Worm (Caenorhabditis elegans) whole organism, midembryonic: Measurements from ENCODE around the gene atl-1.

ENCODE experiments used
- T22C8.4 ChIP-seq: fragments of 200-800 bp; sonication (Bioruptor generic); IDR thresholded peaks from 2 replicates; pipeline ENCODE4 v1.3.6; 2022; ENCODE audit warnings: missing genetic modification characterization, missing compliant biosample characterization
- cog-1 ChIP-seq: sonication (generic microtip); optimal IDR thresholded peaks from 2 replicates; lab custom pipeline; 2016; ENCODE audit warnings: missing genetic modification characterization, missing compliant biosample characterization
- flt-1 ChIP-seq: fragments of 200-800 bp; sonication (Bioruptor generic); IDR thresholded peaks from 2 replicates; pipeline ENCODE4 v1.3.6; 2022; ENCODE audit warnings: missing genetic modification characterization, missing compliant biosample characterization
- klf-2 ChIP-seq: fragments of 200-800 bp; sonication (Bioruptor generic); conservative IDR thresholded peaks from 2 replicates; pipeline ENCODE4 v1.3.6; 2022; ENCODE audit warnings: missing genetic modification reagents, missing genetic modification characterization, missing compliant biosample characterization
- med-1 ChIP-seq: sonication (generic microtip); optimal IDR thresholded peaks from 2 replicates; lab custom pipeline; 2017; ENCODE audit warnings: missing genetic modification characterization, mild to moderate bottlenecking, missing compliant biosample characterization, antibody characterized with exemption, missing genetic modification reagents; ENCODE audit not compliant: insufficient read depth
- ref-1 ChIP-seq: fragments of 200-800 bp; sonication (Bioruptor generic); conservative IDR thresholded peaks from 2 replicates; pipeline ENCODE4 v1.3.6; 2022; ENCODE audit warnings: missing genetic modification reagents, missing genetic modification characterization, missing compliant biosample characterization
- tab-1 ChIP-seq: fragments of 200-800 bp; sonication (Bioruptor generic); IDR thresholded peaks from 2 replicates; pipeline ENCODE4 v1.3.6; 2022; ENCODE audit warnings: missing genetic modification characterization, missing compliant biosample characterization
- ztf-23 ChIP-seq: fragments of 200-800 bp; sonication (Bioruptor generic); IDR thresholded peaks from 2 replicates; pipeline ENCODE4 v1.3.6; 2022; ENCODE audit warnings: missing genetic modification reagents, missing genetic modification characterization, missing compliant biosample characterization
- ztf-29 ChIP-seq: fragments of 200-800 bp; sonication (Bioruptor generic); IDR thresholded peaks from 2 replicates; pipeline ENCODE4 v1.3.6; 2022; ENCODE audit warnings: missing genetic modification reagents, missing genetic modification characterization, missing compliant biosample characterization

The atl-1 gene

DNA sequence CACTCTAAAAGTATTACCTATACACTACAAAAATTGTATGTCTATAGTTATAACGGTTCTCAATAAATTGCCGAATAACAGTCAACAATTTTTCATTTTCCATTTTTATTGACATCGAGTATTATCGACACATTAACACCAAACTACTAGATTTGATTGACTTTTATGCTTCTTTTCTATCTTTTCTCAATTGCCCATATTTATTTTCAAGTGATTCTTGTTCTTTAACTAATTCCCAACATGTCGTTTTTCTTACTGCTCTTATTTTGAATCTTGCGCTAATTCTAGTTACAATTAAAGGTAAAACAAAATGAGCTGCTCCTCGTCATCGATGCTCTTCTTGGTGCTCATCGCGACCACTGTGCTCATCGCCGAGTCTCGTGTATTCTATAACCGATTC lies 32.6 kb upstream of the atl-1 start, which contains the start of gene cthd-1:
TSS of gene cthd-1 (plus strand) at position 301 of the 400 bp plus-strand sequence.
- TF ChIP-seq ref-1 (GFP tag; lab: Robert Waterston, UW) = no peak
- TF ChIP-seq ztf-23 (GFP tag; lab: Robert Waterston, UW) = no peak
- TF ChIP-seq cog-1 (tag; lab: Kevin White, UChicago) = no peak
- no peak for TF ChIP-seq med-1 (GFP tag; lab: Kevin White, UChicago)
- TF ChIP-seq ztf-29 (GFP tag; lab: Robert Waterston, UW) = no peak
- TF ChIP-seq T22C8.4 (GFP tag; lab: Robert Waterston, UW) = no peak
- TF ChIP-seq klf-2 = no peak
- no peak for TF ChIP-seq tab-1
- TF ChIP-seq flt-1 (GFP tag; lab: Robert Waterston, UW) = no peak

DNA sequence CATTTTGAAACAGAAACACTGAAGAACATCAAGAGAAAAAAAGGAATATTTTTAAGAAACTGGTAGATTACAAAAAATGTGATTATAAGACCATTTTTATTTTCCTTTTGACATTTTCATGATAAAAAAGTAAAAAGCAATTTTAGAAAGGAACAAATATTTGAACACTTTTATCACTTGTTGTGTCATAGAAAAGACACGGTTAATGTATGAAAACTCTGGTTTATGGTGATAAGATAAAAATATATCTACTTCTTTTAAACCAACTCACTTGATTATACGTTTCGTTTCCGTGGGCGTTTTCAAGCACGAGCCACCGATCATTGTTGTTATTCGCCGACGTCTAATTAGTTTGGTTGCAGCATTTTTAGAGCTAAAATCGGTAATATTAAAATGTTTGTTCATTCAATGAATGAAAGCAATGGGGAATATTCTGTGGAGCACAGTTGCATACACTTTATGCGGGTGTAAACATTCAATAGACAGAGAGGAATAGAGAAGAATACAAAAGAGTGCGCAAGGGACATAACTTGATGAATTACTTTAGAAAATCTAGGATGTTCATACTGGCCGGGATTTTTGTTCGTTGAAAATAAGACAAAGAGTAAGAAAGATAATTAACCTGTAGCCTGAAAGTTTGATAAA lies 27.9 kb upstream of the atl-1 start, which contains the start of gene sulp-8:
TSS of gene sulp-8 (minus strand) at position 469 of the 645 bp plus-strand sequence.
- no peak for TF ChIP-seq med-1 (GFP tag; lab: Kevin White, UChicago)

DNA sequence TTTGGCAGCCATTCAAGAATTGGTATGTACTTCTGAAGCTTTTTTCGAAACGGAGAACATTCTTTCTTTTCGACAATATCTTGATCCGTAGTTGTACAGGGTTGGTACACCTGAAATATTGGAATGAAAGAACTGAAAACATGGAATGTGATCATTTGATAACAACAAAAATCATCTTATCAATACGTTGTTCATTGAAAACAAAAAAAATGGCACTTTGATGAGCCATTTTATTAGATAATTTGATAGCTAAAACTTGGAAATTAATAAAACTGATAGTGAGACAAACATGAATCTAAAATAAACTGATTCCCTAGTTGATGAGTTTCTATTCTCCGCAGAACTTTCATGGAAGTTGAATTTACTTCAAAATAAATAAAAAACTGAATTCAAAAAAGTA lies 27.1 kb upstream of the atl-1 start:
- no peak for TF ChIP-seq klf-2
- no peak for TF ChIP-seq ztf-23 (GFP tag; lab: Robert Waterston, UW)
- no peak for TF ChIP-seq cog-1 (tag; lab: Kevin White, UChicago)

DNA sequence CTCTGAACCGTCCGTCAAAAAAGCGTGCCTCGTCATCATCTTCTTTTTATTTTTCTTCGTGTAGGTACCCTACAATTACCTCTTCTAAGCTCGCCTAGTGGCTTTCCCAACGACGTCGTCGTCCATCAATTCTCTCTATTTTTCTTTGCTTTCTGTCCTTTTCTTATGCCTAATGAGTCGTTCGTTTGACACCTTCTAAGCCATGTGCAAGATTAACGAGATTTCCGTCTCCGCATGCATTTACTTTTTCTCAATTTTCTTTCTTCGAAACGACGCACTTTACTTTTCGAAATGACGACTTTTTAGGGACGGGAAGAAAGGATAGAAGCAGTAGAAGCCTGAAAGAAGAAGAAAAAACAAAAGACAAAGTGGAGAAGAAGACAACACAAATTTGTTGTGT lies 21.0 kb upstream of the atl-1 start, which contains the start of gene ZK287.1:
TSS of gene ZK287.1 (plus strand) at position 301 of the 400 bp plus-strand sequence.
- TF ChIP-seq ztf-23 (GFP tag; lab: Robert Waterston, UW) = no peak
- TF ChIP-seq klf-2 = no peak
- no peak for TF ChIP-seq med-1 (GFP tag; lab: Kevin White, UChicago)
- no peak for TF ChIP-seq T22C8.4 (GFP tag; lab: Robert Waterston, UW)
- TF ChIP-seq ztf-29 (GFP tag; lab: Robert Waterston, UW) = no peak
- TF ChIP-seq cog-1 (tag; lab: Kevin White, UChicago) = no peak
- no peak for TF ChIP-seq flt-1 (GFP tag; lab: Robert Waterston, UW)
- no peak for TF ChIP-seq tab-1
- TF ChIP-seq ref-1 (GFP tag; lab: Robert Waterston, UW) = no peak

DNA sequence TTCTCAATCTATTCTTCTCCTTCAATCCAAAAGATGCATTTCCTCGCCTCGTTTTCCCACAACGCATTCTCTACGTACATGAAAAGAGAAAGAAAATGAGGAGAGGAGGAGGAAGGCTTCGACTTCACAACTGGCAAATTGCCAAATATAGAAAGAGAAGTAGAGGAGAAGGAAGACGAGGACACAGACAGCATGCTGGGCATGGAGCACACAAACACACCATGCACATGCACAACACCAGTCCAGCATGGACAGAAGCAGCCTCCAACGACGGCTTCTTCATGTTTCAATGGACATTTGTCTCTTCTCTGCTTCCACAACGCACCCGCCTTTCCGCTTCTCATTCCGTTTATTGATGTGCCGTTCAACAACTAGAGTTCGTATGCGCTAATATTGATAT lies 19.2 kb upstream of the atl-1 start:
- TF ChIP-seq tab-1 = no peak
- no peak for TF ChIP-seq med-1 (GFP tag; lab: Kevin White, UChicago)
- no peak for TF ChIP-seq ref-1 (GFP tag; lab: Robert Waterston, UW)
- no peak for TF ChIP-seq T22C8.4 (GFP tag; lab: Robert Waterston, UW)
- no peak for TF ChIP-seq klf-2

DNA sequence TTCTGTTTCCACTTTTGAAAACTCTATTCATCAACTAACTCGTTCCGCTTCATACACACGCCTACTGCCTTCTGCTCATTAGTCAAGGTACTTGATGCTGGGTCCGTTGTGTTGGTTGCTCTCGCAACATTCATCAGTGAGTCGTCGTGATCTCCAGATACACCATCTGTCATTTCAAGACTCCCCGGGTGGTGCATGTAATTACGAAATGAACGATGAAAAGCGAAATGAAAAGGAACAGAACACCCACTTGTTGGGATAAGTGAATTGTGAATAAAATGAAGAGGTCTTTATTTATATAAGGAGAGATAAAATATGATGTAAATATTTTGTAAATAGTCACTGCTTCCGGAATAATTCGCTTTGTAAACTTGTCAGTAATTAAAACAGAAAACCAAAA lies 18.6 kb upstream of the atl-1 start:
- no peak for TF ChIP-seq ztf-29 (GFP tag; lab: Robert Waterston, UW)

DNA sequence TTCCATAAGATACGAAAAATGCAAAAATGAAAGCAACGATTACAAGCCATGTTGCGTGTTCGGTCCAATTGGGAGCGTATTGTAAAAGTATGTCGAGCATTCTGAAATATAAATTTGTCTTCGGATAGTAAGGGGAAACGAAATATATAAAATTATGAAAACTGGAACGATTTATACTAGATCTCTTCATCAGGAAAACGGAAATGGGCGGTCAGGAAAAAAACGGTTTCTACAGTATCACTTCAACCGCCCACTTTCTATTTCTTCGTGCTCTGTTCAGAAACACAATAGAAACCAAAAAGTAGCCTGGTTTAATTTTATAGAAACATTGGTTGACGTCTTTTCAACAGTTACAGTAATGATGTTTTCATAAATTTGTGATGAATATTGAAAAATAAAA lies 16.1 kb upstream of the atl-1 start, which contains the start of gene pitr-4:
TSS of gene pitr-4 (minus strand) at position 101 of the 400 bp plus-strand sequence.
- TF ChIP-seq tab-1 (no peak), T22C8.4 (GFP tag; lab: Robert Waterston, UW) (no peak), med-1 (GFP tag; lab: Kevin White, UChicago) (no peak), flt-1 (GFP tag; lab: Robert Waterston, UW) (no peak), cog-1 (tag; lab: Kevin White, UChicago) (no peak), ref-1 (GFP tag; lab: Robert Waterston, UW) (no peak), ztf-29 (GFP tag; lab: Robert Waterston, UW) (no peak), ztf-23 (GFP tag; lab: Robert Waterston, UW) (no peak), klf-2 (no peak)

DNA sequence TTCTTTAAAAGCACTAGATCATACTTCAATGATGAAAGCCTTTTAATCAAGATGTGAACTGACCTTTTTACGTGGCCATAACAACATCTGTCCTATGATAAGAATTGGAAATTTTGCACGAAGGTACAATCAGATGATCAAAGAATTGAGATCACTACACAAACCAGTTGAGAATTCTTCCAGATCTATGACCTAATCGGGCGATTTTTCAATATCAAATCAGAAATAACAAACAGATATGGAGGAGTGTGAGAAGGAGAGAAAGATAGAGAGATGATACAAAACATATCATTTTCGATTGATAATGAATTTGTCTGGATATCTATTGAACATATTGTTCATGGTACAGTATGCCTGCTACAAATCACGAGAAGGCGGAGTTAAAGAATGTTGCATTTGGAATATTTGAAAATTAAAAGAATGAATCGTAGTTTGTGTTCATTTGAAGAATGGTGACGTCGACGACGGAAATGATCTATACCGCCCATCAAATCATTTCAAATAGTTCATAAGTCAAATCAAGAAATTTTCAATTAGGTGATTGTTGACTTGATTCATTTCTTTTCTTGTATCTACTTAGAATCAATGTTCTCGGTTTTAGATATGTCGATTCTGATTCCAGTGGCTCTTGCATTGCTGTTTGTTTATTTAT lies 8.9 kb upstream of the atl-1 start, which contains the start of gene cyp-29A4:
TSS of gene cyp-29A4 (plus strand) at position 602 of the 652 bp plus-strand sequence.
- TF ChIP-seq klf-2 (no peak), ref-1 (GFP tag; lab: Robert Waterston, UW) (no peak), med-1 (GFP tag; lab: Kevin White, UChicago) (no peak), ztf-23 (GFP tag; lab: Robert Waterston, UW) (no peak), ztf-29 (GFP tag; lab: Robert Waterston, UW) (no peak), flt-1 (GFP tag; lab: Robert Waterston, UW) (no peak)

DNA sequence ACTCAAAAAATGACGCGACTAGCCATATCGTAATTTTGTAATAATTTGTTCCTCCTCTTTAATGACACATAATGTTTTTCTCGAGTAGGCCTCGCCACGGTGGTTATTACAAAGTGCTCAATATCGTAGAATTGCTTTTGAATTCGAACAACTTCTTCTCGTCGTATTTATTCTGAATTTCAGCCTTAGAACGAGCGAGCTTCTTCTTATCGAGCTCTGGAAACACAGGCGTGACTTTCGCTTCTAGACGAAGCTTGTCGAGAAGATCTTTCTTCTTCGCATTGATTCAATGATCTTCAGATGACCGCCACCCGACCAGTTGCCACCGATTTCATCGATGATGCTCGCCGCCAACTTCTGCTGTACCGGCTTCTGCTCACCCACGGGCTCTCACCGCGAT lies 5.9 kb upstream of the atl-1 start, which contains the start of gene T06E4.21:
TSS of gene T06E4.21 (plus strand) at position 301 of the 400 bp plus-strand sequence.
- TF ChIP-seq cog-1 (tag; lab: Kevin White, UChicago) (no peak), ztf-23 (GFP tag; lab: Robert Waterston, UW) (no peak), ztf-29 (GFP tag; lab: Robert Waterston, UW) (no peak), tab-1 (no peak), ref-1 (GFP tag; lab: Robert Waterston, UW) (no peak), klf-2 (no peak), med-1 (GFP tag; lab: Kevin White, UChicago) (no peak), T22C8.4 (GFP tag; lab: Robert Waterston, UW) (no peak), flt-1 (GFP tag; lab: Robert Waterston, UW) (no peak)

DNA sequence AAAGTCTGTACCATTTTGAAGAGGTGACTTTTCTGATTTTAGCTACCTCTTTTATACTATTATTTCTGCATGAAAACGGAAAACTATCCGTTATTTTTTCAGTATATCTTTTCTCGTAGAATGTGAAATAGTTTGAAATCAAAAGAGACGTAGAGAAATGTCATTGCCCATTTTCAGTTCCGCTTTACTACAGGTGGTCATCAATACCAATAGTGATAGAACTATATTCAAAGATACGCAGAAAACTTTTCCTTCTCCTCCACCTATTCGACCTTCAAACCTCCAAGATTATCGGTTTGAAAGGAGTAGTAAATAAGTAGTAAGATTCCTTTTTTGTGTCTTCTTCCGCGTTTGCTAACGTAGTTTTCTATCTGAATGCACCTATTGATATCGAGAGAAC lies 12.1 kb downstream of the atl-1 start, which contains the start of gene col-147:
TSS of gene col-147 (minus strand) at position 26 of the 400 bp plus-strand sequence.
- TF ChIP-seq T22C8.4 (GFP tag; lab: Robert Waterston, UW) (no peak), ztf-23 (GFP tag; lab: Robert Waterston, UW) (no peak), flt-1 (GFP tag; lab: Robert Waterston, UW) (no peak), ztf-29 (GFP tag; lab: Robert Waterston, UW) (no peak), cog-1 (tag; lab: Kevin White, UChicago) (no peak), klf-2 (no peak), tab-1 (no peak), ref-1 (GFP tag; lab: Robert Waterston, UW) (no peak), med-1 (GFP tag; lab: Kevin White, UChicago) (no peak)
